Worm (Caenorhabditis elegans) whole organism, L2 larva: Measurements from ENCODE around the gene affl-2.
A peak's percentile ranks its signal among the peaks of the same experiment; 100 is the strongest.

Experiments
- C34F6.9 ChIP-seq: fragments of 150-350 bp; optimal IDR thresholded peaks from 2 replicates; lab custom pipeline; 2014; ENCODE audit warnings: missing biosample characterization, missing genetic modification characterization
- R02D3.7 ChIP-seq: fragments of 150-350 bp; optimal IDR thresholded peaks from 2 replicates; lab custom pipeline; 2014; ENCODE audit warnings: missing biosample characterization, missing genetic modification characterization
- Y55F3AM.14 ChIP-seq: fragments of 200-800 bp; sonication (Bioruptor generic); optimal IDR thresholded peaks from 2 replicates; lab custom pipeline; 2018; ENCODE audit warnings: mild to moderate bottlenecking, missing genetic modification characterization, missing compliant biosample characterization
- alr-1 ChIP-seq: fragments of 150-350 bp; optimal IDR thresholded peaks from 2 replicates; lab custom pipeline; 2014; ENCODE audit warnings: missing biosample characterization, missing genetic modification characterization
- ama-1 ChIP-seq: fragments of 150-350 bp; optimal IDR thresholded peaks from 2 replicates; lab custom pipeline; 2018; ENCODE audit warnings: inconsistent platforms
- ceh-16 ChIP-seq: fragments of 150-350 bp; optimal IDR thresholded peaks from 2 replicates; lab custom pipeline; 2014; ENCODE audit warnings: missing biosample characterization, missing genetic modification characterization
- crh-2 ChIP-seq: sonication (generic microtip); optimal IDR thresholded peaks from 2 replicates; lab custom pipeline; 2017; ENCODE audit warnings: missing biosample characterization, missing genetic modification characterization
- elt-1 ChIP-seq: fragments of 150-350 bp; optimal IDR thresholded peaks from 2 replicates; lab custom pipeline; 2014; ENCODE audit warnings: missing biosample characterization, missing genetic modification characterization
- elt-3 ChIP-seq: sonication (generic microtip); optimal IDR thresholded peaks from 2 replicates; lab custom pipeline; 2017; ENCODE audit warnings: missing biosample characterization, missing genetic modification characterization
- fos-1 ChIP-seq: fragments of 150-350 bp; optimal IDR thresholded peaks from 2 replicates; lab custom pipeline; 2014; ENCODE audit warnings: missing biosample characterization, missing genetic modification characterization
- gmeb-1 ChIP-seq: fragments of 150-350 bp; optimal IDR thresholded peaks from 2 replicates; lab custom pipeline; 2014; ENCODE audit warnings: missing biosample characterization, missing genetic modification characterization
- lin-11 ChIP-seq: fragments of 150-350 bp; sonication (generic microtip); optimal IDR thresholded peaks from 2 replicates; lab custom pipeline; 2014; ENCODE audit warnings: missing biosample characterization, missing genetic modification characterization, inconsistent platforms, mixed read lengths
- lin-13 ChIP-seq: fragments of 150-350 bp; optimal IDR thresholded peaks from 2 replicates; lab custom pipeline; 2014; ENCODE audit warnings: missing biosample characterization, missing genetic modification reagents, missing genetic modification characterization
- lsy-2 ChIP-seq, 2 experiments: fragments of 150-350 bp in 1 of 2; sonication (generic microtip) in 1 of 2; optimal IDR thresholded peaks; 2 replicates each; lab custom pipeline; 2014 to 2017; ENCODE audit warnings: missing biosample characterization in 2 of 2, missing genetic modification characterization in 2 of 2
- mab-5 ChIP-seq: fragments of 150-350 bp; optimal IDR thresholded peaks from 2 replicates; lab custom pipeline; 2014; ENCODE audit warnings: missing biosample characterization, missing genetic modification characterization
- mbf-1 ChIP-seq: sonication (generic microtip); optimal IDR thresholded peaks from 2 replicates; lab custom pipeline; 2017; ENCODE audit warnings: missing biosample characterization, missing genetic modification characterization
- mdl-1 ChIP-seq, 2 experiments: fragments of 150-350 bp in 1 of 2; sonication (generic microtip) in 1 of 2; optimal IDR thresholded peaks; 2 replicates each; lab custom pipeline; 2017; ENCODE audit warnings: missing biosample characterization in 2 of 2, missing genetic modification characterization in 2 of 2
- nhr-10 ChIP-seq: sonication (generic microtip); optimal IDR thresholded peaks from 2 replicates; lab custom pipeline; 2017; ENCODE audit warnings: missing biosample characterization, missing genetic modification characterization
- nhr-11 ChIP-seq: fragments of 150-350 bp; optimal IDR thresholded peaks from 2 replicates; lab custom pipeline; 2014; ENCODE audit warnings: missing biosample characterization, missing genetic modification characterization
- nhr-129 ChIP-seq: fragments of 150-350 bp; optimal IDR thresholded peaks from 2 replicates; lab custom pipeline; 2014; ENCODE audit warnings: missing biosample characterization, missing genetic modification characterization
- nhr-21 ChIP-seq: fragments of 150-350 bp; optimal IDR thresholded peaks from 2 replicates; lab custom pipeline; 2014; ENCODE audit warnings: missing biosample characterization, missing genetic modification characterization
- nhr-23 ChIP-seq: fragments of 150-350 bp; optimal IDR thresholded peaks from 2 replicates; lab custom pipeline; 2014; ENCODE audit warnings: missing biosample characterization, missing genetic modification reagents, missing genetic modification characterization
- nhr-25 ChIP-seq: fragments of 150-350 bp; sonication (generic microtip); optimal IDR thresholded peaks from 3 replicates; lab custom pipeline; 2014; ENCODE audit warnings: missing biosample characterization, missing genetic modification characterization
- nhr-6 ChIP-seq: fragments of 150-350 bp; optimal IDR thresholded peaks from 2 replicates; lab custom pipeline; 2014; ENCODE audit warnings: missing biosample characterization, missing genetic modification characterization
- nhr-77 ChIP-seq: fragments of 150-350 bp; optimal IDR thresholded peaks from 2 replicates; lab custom pipeline; 2014; ENCODE audit warnings: missing biosample characterization, missing genetic modification characterization
- sem-4 ChIP-seq: fragments of 150-350 bp; optimal IDR thresholded peaks from 2 replicates; lab custom pipeline; 2014; ENCODE audit warnings: missing biosample characterization, missing genetic modification reagents, missing genetic modification characterization
- skn-1 ChIP-seq: sonication (generic microtip); optimal IDR thresholded peaks from 2 replicates; lab custom pipeline; 2017; ENCODE audit warnings: missing biosample characterization, missing genetic modification characterization
- sma-3 ChIP-seq: sonication (generic microtip); optimal IDR thresholded peaks from 2 replicates; lab custom pipeline; 2016; ENCODE audit warnings: missing genetic modification reagents, missing genetic modification characterization, missing compliant biosample characterization
- snpc-4 ChIP-seq: fragments of 150-350 bp; optimal IDR thresholded peaks from 2 replicates; lab custom pipeline; 2014; ENCODE audit warnings: missing biosample characterization, missing genetic modification characterization
- unc-55 ChIP-seq: fragments of 150-350 bp; sonication (generic microtip); optimal IDR thresholded peaks from 3 replicates; lab custom pipeline; 2014; ENCODE audit warnings: missing biosample characterization, missing genetic modification reagents, missing genetic modification characterization
- unc-62 ChIP-seq: fragments of 150-350 bp; optimal IDR thresholded peaks from 2 replicates; lab custom pipeline; 2014; ENCODE audit warnings: missing biosample characterization, missing genetic modification reagents, missing genetic modification characterization
- zag-1 ChIP-seq: fragments of 150-350 bp; optimal IDR thresholded peaks from 2 replicates; lab custom pipeline; 2014; ENCODE audit warnings: missing biosample characterization, missing genetic modification characterization
- ztf-1 ChIP-seq: fragments of 200-800 bp; sonication (Bioruptor generic); conservative IDR thresholded peaks from 2 replicates; pipeline ENCODE4 v1.3.6; 2022; ENCODE audit warnings: missing genetic modification characterization, missing compliant biosample characterization
- ztf-4 ChIP-seq: fragments of 150-350 bp; optimal IDR thresholded peaks from 2 replicates; lab custom pipeline; 2014; ENCODE audit warnings: missing biosample characterization, missing genetic modification characterization

affl-2 gene

ce11 chrIII:402168-402813 is 32.4 kb upstream of the affl-2 start, which contains the start of the genes Y55B1BL.1 and Y55B1BL.2:
Gene Y55B1BL.1 (plus strand): TSS chrIII:402384.
Gene Y55B1BL.2 (plus strand): TSS chrIII:402763.
- peak; percentile 19 for TF ChIP-seq nhr-129
- TF ChIP-seq nhr-25, result peak; percentile 40
- no peak for TF ChIP-seq nhr-10 (tag; lab: Kevin White, UChicago)

ce11 chrIII:418649-419048 is 16.0 kb upstream of the affl-2 start, which contains the start of gene stim-1:
Gene stim-1 (minus strand): TSS chrIII:418749.
- no peak for TF ChIP-seq mdl-1 (tag; optimal IDR thresholded peaks at IDR 0.05; lab: Kevin White, UChicago)
- TF ChIP-seq fos-1 (tag; lab: Kevin White, UChicago), result no peak
- no peak for TF ChIP-seq nhr-25
- TF ChIP-seq nhr-21 (tag; lab: Kevin White, UChicago), result no peak
- TF ChIP-seq lin-13 (GFP tag; lab: Kevin White, UChicago), result no peak
- TF ChIP-seq nhr-77 (tag; lab: Kevin White, UChicago), result no peak
- TF ChIP-seq R02D3.7 (tag; lab: Kevin White, UChicago), result no peak
- TF ChIP-seq unc-62 (GFP tag; lab: Kevin White, UChicago), result no peak
- no peak for TF ChIP-seq elt-1

ce11 chrIII:422553-422952 is 12.1 kb upstream of the affl-2 start:
- TF ChIP-seq fos-1 (tag; lab: Kevin White, UChicago), result peak; percentile 87
- no peak for TF ChIP-seq ama-1 (lab: Kevin White, UChicago)

ce11 chrIII:423875-424274 is 10.8 kb upstream of the affl-2 start:
- TF ChIP-seq C34F6.9 (tag; lab: Kevin White, UChicago), result peak; percentile 5
- TF ChIP-seq Y55F3AM.14 (GFP tag; lab: Kevin White, UChicago), result no peak
- no peak for TF ChIP-seq alr-1 (tag; lab: Kevin White, UChicago)
- TF ChIP-seq nhr-6 (tag; lab: Kevin White, UChicago), result no peak
- no peak for TF ChIP-seq lin-13 (GFP tag; lab: Kevin White, UChicago)
- TF ChIP-seq lin-11 (tag; lab: Kevin White, UChicago), result no peak
- peak; percentile 23 for TF ChIP-seq unc-55 (GFP tag; lab: Kevin White, UChicago)
- no peak for TF ChIP-seq mbf-1 (tag; lab: Kevin White, UChicago)
- TF ChIP-seq lsy-2 (tag; optimal IDR thresholded peaks at IDR 0.05; lab: Kevin White, UChicago), result peak in 1 of 2 experiments; percentile 20
- TF ChIP-seq sem-4 (tag; lab: Kevin White, UChicago), result no peak
- no peak for TF ChIP-seq zag-1 (tag; lab: Kevin White, UChicago)
- no peak for TF ChIP-seq nhr-25
- no peak for TF ChIP-seq snpc-4 (tag; lab: Kevin White, UChicago)
- no peak for TF ChIP-seq mab-5

ce11 chrIII:429038-429437 is 5.7 kb upstream of the affl-2 start, which contains the start of gene cec-8:
Gene cec-8 (plus strand): TSS chrIII:429338.
- TF ChIP-seq Y55F3AM.14 (GFP tag; lab: Kevin White, UChicago), result no peak
- TF ChIP-seq unc-62 (GFP tag; lab: Kevin White, UChicago), result no peak
- TF ChIP-seq skn-1 (tag; lab: Kevin White, UChicago), result no peak
- no peak for TF ChIP-seq nhr-21 (tag; lab: Kevin White, UChicago)
- TF ChIP-seq elt-3 (tag; lab: Kevin White, UChicago), result no peak
- no peak for TF ChIP-seq ceh-16 (tag; lab: Kevin White, UChicago)
- TF ChIP-seq nhr-25, result no peak
- no peak for TF ChIP-seq ztf-1 (GFP tag; lab: Robert Waterston, UW)
- TF ChIP-seq mdl-1 (tag; optimal IDR thresholded peaks at IDR 0.05; lab: Kevin White, UChicago), result no peak
- TF ChIP-seq nhr-11, result no peak
- TF ChIP-seq zag-1 (tag; lab: Kevin White, UChicago), result no peak
- no peak for TF ChIP-seq gmeb-1 (tag; lab: Kevin White, UChicago)
- no peak for TF ChIP-seq nhr-6 (tag; lab: Kevin White, UChicago)
- TF ChIP-seq crh-2 (tag; lab: Kevin White, UChicago), result no peak
- no peak for TF ChIP-seq nhr-129
- TF ChIP-seq sma-3 (GFP tag; lab: Kevin White, UChicago), result no peak
- no peak for TF ChIP-seq nhr-23 (tag; lab: Kevin White, UChicago)
- TF ChIP-seq ztf-4 (tag; lab: Kevin White, UChicago), result no peak
